Worm (Caenorhabditis elegans) whole organism, young adult: ENCODE data around the gene hira-1.

Source experiments
- B0019.2 ChIP-seq: fragments of 200-800 bp; sonication (Bioruptor generic); conservative IDR thresholded peaks from 2 replicates; pipeline ENCODE4 v1.3.6; 2022; ENCODE audit warnings: missing genetic modification reagents, missing genetic modification characterization, missing compliant biosample characterization
- C06A6.2 ChIP-seq: fragments of 200-800 bp; sonication (Bioruptor generic); conservative IDR thresholded peaks from 2 replicates; pipeline ENCODE4 v1.3.6; 2022; ENCODE audit warnings: missing genetic modification characterization, missing compliant biosample characterization
- D2030.7 ChIP-seq: fragments of 200-800 bp; sonication (Bioruptor generic); IDR thresholded peaks from 2 replicates; pipeline ENCODE4 v1.3.6; 2022; ENCODE audit warnings: missing genetic modification reagents, missing genetic modification characterization, missing compliant biosample characterization
- F23B12.7 ChIP-seq: sonication (generic microtip); optimal IDR thresholded peaks from 2 replicates; lab custom pipeline; 2017; ENCODE audit warnings: missing genetic modification characterization, mild to moderate bottlenecking, missing compliant biosample characterization, antibody characterized with exemption, moderate library complexity; ENCODE audit not compliant: insufficient read depth
- F49E8.2 ChIP-seq: sonication (generic microtip); optimal IDR thresholded peaks from 3 replicates; lab custom pipeline; 2017; ENCODE audit warnings: missing genetic modification characterization, mild to moderate bottlenecking, missing compliant biosample characterization, antibody characterized with exemption, moderate library complexity; ENCODE audit not compliant: insufficient read depth
- T07F8.4 ChIP-seq: sonication (generic microtip); optimal IDR thresholded peaks from 2 replicates; lab custom pipeline; 2016; ENCODE audit warnings: mild to moderate bottlenecking, missing genetic modification characterization, moderate library complexity, missing compliant biosample characterization
- Y56A3A.18 ChIP-seq: fragments of 200-800 bp; sonication (Bioruptor generic); IDR thresholded peaks from 2 replicates; pipeline ENCODE4 v1.3.6; 2022; ENCODE audit warnings: missing genetic modification reagents, missing genetic modification characterization, missing compliant biosample characterization
- aptf-2 ChIP-seq: fragments of 200-800 bp; sonication (Bioruptor generic); conservative IDR thresholded peaks from 2 replicates; pipeline ENCODE4 v1.3.6; 2022; ENCODE audit warnings: missing genetic modification reagents, missing genetic modification characterization, missing compliant biosample characterization
- atf-7 ChIP-seq: sonication (generic microtip); optimal IDR thresholded peaks from 2 replicates; lab custom pipeline; 2017; ENCODE audit warnings: mild to moderate bottlenecking, missing genetic modification characterization, missing compliant biosample characterization
- attf-6 ChIP-seq: fragments of 200-800 bp; sonication (Bioruptor generic); IDR thresholded peaks from 2 replicates; pipeline ENCODE4 v1.3.6; 2022; ENCODE audit warnings: missing genetic modification reagents, missing genetic modification characterization, missing compliant biosample characterization
- ccch-3 ChIP-seq: fragments of 200-800 bp; sonication (Bioruptor generic); optimal IDR thresholded peaks from 2 replicates; lab custom pipeline; 2018; ENCODE audit warnings: mild to moderate bottlenecking, missing genetic modification characterization, missing compliant biosample characterization
- ceh-40 ChIP-seq: fragments of 200-800 bp; sonication (Bioruptor generic); IDR thresholded peaks from 2 replicates; pipeline ENCODE4 v1.3.6; 2022; ENCODE audit warnings: missing genetic modification characterization, missing compliant biosample characterization
- die-1 ChIP-seq: sonication (generic microtip); optimal IDR thresholded peaks from 2 replicates; lab custom pipeline; 2016; ENCODE audit warnings: missing genotype, mild to moderate bottlenecking, missing genetic modification characterization, missing compliant biosample characterization
- dpff-1 ChIP-seq: sonication (generic microtip); optimal IDR thresholded peaks from 2 replicates; lab custom pipeline; 2017; ENCODE audit warnings: mild to moderate bottlenecking, missing genetic modification characterization, missing compliant biosample characterization
- egl-18 ChIP-seq: fragments of 200-800 bp; sonication (Bioruptor generic); IDR thresholded peaks from 2 replicates; pipeline ENCODE4 v1.3.6; 2022; ENCODE audit warnings: missing genetic modification reagents, missing genetic modification characterization, missing compliant biosample characterization
- egl-44 ChIP-seq: fragments of 200-800 bp; sonication (Bioruptor generic); IDR thresholded peaks from 2 replicates; pipeline ENCODE4 v1.3.6; 2022; ENCODE audit warnings: missing genetic modification reagents, missing genetic modification characterization, missing compliant biosample characterization
- him-1 ChIP-seq: sonication (generic microtip); optimal IDR thresholded peaks from 2 replicates; lab custom pipeline; 2016; ENCODE audit warnings: missing genotype, missing genetic modification reagents, missing genetic modification characterization, missing compliant biosample characterization
- lag-1 ChIP-seq: fragments of 200-800 bp; sonication (Bioruptor generic); IDR thresholded peaks from 2 replicates; pipeline ENCODE4 v1.3.6; 2022; ENCODE audit warnings: missing genetic modification reagents, missing genetic modification characterization, missing compliant biosample characterization
- let-526 ChIP-seq: fragments of 200-800 bp; sonication (Bioruptor generic); IDR thresholded peaks from 2 replicates; pipeline ENCODE4 v1.3.6; 2022; ENCODE audit warnings: missing genetic modification reagents, missing genetic modification characterization, missing compliant biosample characterization
- lin-26 ChIP-seq: fragments of 200-800 bp; sonication (Bioruptor generic); IDR thresholded peaks from 2 replicates; pipeline ENCODE4 v1.3.6; 2022; ENCODE audit warnings: missing genetic modification reagents, missing genetic modification characterization, missing compliant biosample characterization
- lin-35 ChIP-seq, 3 experiments: fragments of 150-350 bp in 2 of 3; sonication (generic microtip) in 1 of 3; optimal IDR thresholded peaks; 2 replicates each; lab custom pipeline; 2014 to 2018; ENCODE audit warnings: missing biosample characterization in 3 of 3, missing genetic modification characterization in 3 of 3, missing genetic modification reagents in 3 of 3
- lin-40 ChIP-seq: sonication (generic microtip); optimal IDR thresholded peaks from 2 replicates; lab custom pipeline; 2016; ENCODE audit warnings: missing genetic modification characterization, mild to moderate bottlenecking, missing compliant biosample characterization, missing genotype, missing genetic modification reagents
- lin-54 ChIP-seq: fragments of 200-800 bp; sonication (Bioruptor generic); optimal IDR thresholded peaks from 2 replicates; lab custom pipeline; 2018; ENCODE audit warnings: mild to moderate bottlenecking, missing genetic modification characterization, missing compliant biosample characterization
- madf-10 ChIP-seq: sonication (generic microtip); optimal IDR thresholded peaks from 2 replicates; lab custom pipeline; 2016; ENCODE audit warnings: mild to moderate bottlenecking, missing genetic modification characterization, missing compliant biosample characterization
- madf-6 ChIP-seq: fragments of 200-800 bp; sonication (Bioruptor generic); IDR thresholded peaks from 2 replicates; pipeline ENCODE4 v1.3.6; 2022; ENCODE audit warnings: missing genetic modification reagents, missing genetic modification characterization, missing compliant biosample characterization
- madf-8 ChIP-seq: fragments of 200-800 bp; sonication (Bioruptor generic); conservative IDR thresholded peaks from 2 replicates; pipeline ENCODE4 v1.3.6; 2022; ENCODE audit warnings: missing genetic modification reagents, missing genetic modification characterization, missing compliant biosample characterization
- mcd-1 ChIP-seq: fragments of 200-800 bp; sonication (Bioruptor generic); IDR thresholded peaks from 2 replicates; pipeline ENCODE4 v1.3.6; 2022; ENCODE audit warnings: missing genetic modification reagents, missing genetic modification characterization, missing compliant biosample characterization
- nfyb-1 ChIP-seq: fragments of 200-800 bp; sonication (Bioruptor generic); IDR thresholded peaks from 2 replicates; pipeline ENCODE4 v1.3.6; 2022; ENCODE audit warnings: missing genetic modification reagents, missing genetic modification characterization, missing compliant biosample characterization
- nhr-120 ChIP-seq: fragments of 200-800 bp; sonication (Bioruptor generic); IDR thresholded peaks from 2 replicates; pipeline ENCODE4 v1.3.6; 2022; ENCODE audit warnings: missing genetic modification characterization, missing compliant biosample characterization
- nhr-27 ChIP-seq: fragments of 200-800 bp; sonication (Bioruptor generic); optimal IDR thresholded peaks from 2 replicates; lab custom pipeline; 2018; ENCODE audit warnings: mild to moderate bottlenecking, missing genetic modification characterization, moderate library complexity, missing compliant biosample characterization
- pha-4 ChIP-seq: fragments of 150-350 bp; sonication (generic microtip); optimal IDR thresholded peaks from 2 replicates; lab custom pipeline; 2014; ENCODE audit warnings: missing biosample characterization, missing genetic modification reagents, missing genetic modification characterization
- rcor-1 ChIP-seq: fragments of 200-800 bp; sonication (Bioruptor generic); IDR thresholded peaks from 2 replicates; pipeline ENCODE4 v1.3.6; 2022; ENCODE audit warnings: missing genetic modification reagents, missing genetic modification characterization, missing compliant biosample characterization
- rec-8 ChIP-seq, 2 experiments: sonication (generic microtip); optimal IDR thresholded peaks; 2 replicates each; lab custom pipeline; 2016; ENCODE audit warnings: mild to moderate bottlenecking in 2 of 2, missing genetic modification characterization in 2 of 2, missing genetic modification reagents in 2 of 2, missing genotype in 2 of 2, missing biosample characterization in 1 of 2, missing compliant biosample characterization in 1 of 2, moderate library complexity in 1 of 2
- repo-1 ChIP-seq: sonication (generic microtip); optimal IDR thresholded peaks from 2 replicates; lab custom pipeline; 2017; ENCODE audit warnings: mild to moderate bottlenecking, missing genetic modification characterization, missing compliant biosample characterization
- rpc-1 ChIP-seq, 2 experiments: fragments of 150-350 bp in 1 of 2; sonication (generic microtip) in 1 of 2; optimal IDR thresholded peaks; 2 replicates each; lab custom pipeline; 2014 to 2018; ENCODE audit warnings: missing biosample characterization in 1 of 2, missing genetic modification characterization in 1 of 2, missing genetic modification reagents in 1 of 2, missing genotype in 1 of 2
- snpc-1.3 ChIP-seq: sonication (generic microtip); optimal IDR thresholded peaks from 2 replicates; lab custom pipeline; 2017; ENCODE audit warnings: missing genetic modification characterization, mild to moderate bottlenecking, missing compliant biosample characterization, antibody characterized with exemption, moderate library complexity, missing genotype, missing genetic modification reagents; ENCODE audit not compliant: insufficient read depth
- somi-1 ChIP-seq: fragments of 200-800 bp; sonication (Bioruptor generic); optimal IDR thresholded peaks from 2 replicates; lab custom pipeline; 2018; ENCODE audit warnings: mild to moderate bottlenecking, missing genetic modification characterization, missing compliant biosample characterization
- tbp1 ChIP-seq: fragments of 200-800 bp; sonication (Bioruptor generic); optimal IDR thresholded peaks from 2 replicates; lab custom pipeline; 2018; ENCODE audit warnings: mild to moderate bottlenecking, missing genetic modification characterization, missing compliant biosample characterization
- unc-130 ChIP-seq: sonication (generic microtip); optimal IDR thresholded peaks from 2 replicates; lab custom pipeline; 2016; ENCODE audit warnings: missing genetic modification reagents, missing genetic modification characterization, missing compliant biosample characterization
- ztf-22 ChIP-seq: fragments of 200-800 bp; sonication (Bioruptor generic); optimal IDR thresholded peaks from 2 replicates; lab custom pipeline; 2018; ENCODE audit warnings: mild to moderate bottlenecking, missing genetic modification characterization, moderate library complexity, missing compliant biosample characterization
- ztf-25 ChIP-seq: fragments of 200-800 bp; sonication (Bioruptor generic); IDR thresholded peaks from 2 replicates; pipeline ENCODE4 v1.3.6; 2022; ENCODE audit warnings: missing genetic modification reagents, missing genetic modification characterization, missing compliant biosample characterization
- ztf-26 ChIP-seq: sonication (generic microtip); optimal IDR thresholded peaks from 2 replicates; lab custom pipeline; 2017; ENCODE audit warnings: missing genetic modification characterization, missing compliant biosample characterization
- ztf-28 ChIP-seq: fragments of 200-800 bp; sonication (Bioruptor generic); IDR thresholded peaks from 2 replicates; pipeline ENCODE4 v1.3.6; 2022; ENCODE audit warnings: missing genetic modification reagents, missing genetic modification characterization, missing compliant biosample characterization

The hira-1 gene

ce11 chrIII:5208992-5209391 is 18.1 kb downstream of the hira-1 start, which contains the start of gene syx-16 (continued):
- TF ChIP-seq lin-54 (GFP tag; lab: Kevin White, UChicago) (peak; percentile 33), nhr-27 (tag; lab: Kevin White, UChicago) (no peak), Y56A3A.18 (GFP tag; lab: Robert Waterston, UW) (no peak), C06A6.2 (GFP tag; lab: Robert Waterston, UW) (no peak), lin-40 (no peak), madf-10 (tag; lab: Kevin White, UChicago) (no peak), T07F8.4 (tag; lab: Kevin White, UChicago) (no peak), rpc-1 (optimal IDR thresholded peaks at IDR 0.05; lab: Kevin White, UChicago) (no peak), rpc-1 (tag; optimal IDR thresholded peaks at IDR 0.05; lab: Kevin White, UChicago) (no peak), ceh-40 (GFP tag; lab: Robert Waterston, UW) (no peak), egl-44 (no peak), pha-4 (tag; lab: Kevin White, UChicago) (no peak), rec-8 (tag; optimal IDR thresholded peaks at IDR 0.05; lab: Kevin White, UChicago) (no peak), repo-1 (tag; lab: Kevin White, UChicago) (no peak), nhr-120 (GFP tag; lab: Robert Waterston, UW) (no peak)

- TF ChIP-seq egl-18 (GFP tag; lab: Robert Waterston, UW) (no peak), B0019.2 (GFP tag; lab: Robert Waterston, UW) (no peak), ztf-22 (GFP tag; lab: Kevin White, UChicago) (no peak), somi-1 (no peak), ccch-3 (GFP tag; lab: Kevin White, UChicago) (no peak), snpc-1.3 (tag; lab: Kevin White, UChicago) (no peak), lin-35 (GFP tag; optimal IDR thresholded peaks at IDR 0.05; lab: Kevin White, UChicago) (no peak), rec-8 (tag; optimal IDR thresholded peaks at IDR 0.05; lab: Kevin White, UChicago) (no peak)
Measured at ce11 chrIII:5210269-5210668, 19.3 kb downstream of the hira-1 start.

- TF ChIP-seq F23B12.7 (tag; lab: Kevin White, UChicago) (peak; percentile 42), mcd-1 (GFP tag; lab: Robert Waterston, UW) (peak; percentile 79), tbp1 (peak; percentile 81), attf-6 (GFP tag; lab: Robert Waterston, UW) (0 out of 2 replicates have a peak, but pooled peaks have one; percentile 23), unc-130 (GFP tag; lab: Kevin White, UChicago) (peak; percentile 44), ztf-28 (GFP tag; lab: Robert Waterston, UW) (0 out of 2 replicates have a peak, but pooled peaks have one; percentile 30), rcor-1 (GFP tag; lab: Robert Waterston, UW) (peak; percentile 83), aptf-2 (GFP tag; lab: Robert Waterston, UW) (0 out of 2 replicates have a peak, but pooled peaks have one; percentile 24), lin-26 (GFP tag; lab: Robert Waterston, UW) (peak; percentile 88), C06A6.2 (GFP tag; lab: Robert Waterston, UW) (peak; percentile 59), die-1 (tag; lab: Kevin White, UChicago) (peak; percentile 80), atf-7 (tag; lab: Kevin White, UChicago) (peak; percentile 71), nfyb-1 (GFP tag; lab: Robert Waterston, UW) (peak; percentile 89), ztf-26 (tag; lab: Kevin White, UChicago) (peak; percentile 79), madf-8 (GFP tag; lab: Robert Waterston, UW) (peak; percentile 50), rec-8 (tag; optimal IDR thresholded peaks at IDR 0.05; lab: Kevin White, UChicago) (peak in 1 of 2 experiments; percentile 28), ztf-25 (GFP tag; lab: Robert Waterston, UW) (0 out of 2 replicates have a peak, but pooled peaks have one; percentile 47), let-526 (0 out of 2 replicates have a peak, but pooled peaks have one; percentile 18), him-1 (tag; lab: Kevin White, UChicago) (peak; percentile 78), dpff-1 (tag; lab: Kevin White, UChicago) (peak; percentile 64), F49E8.2 (tag; lab: Kevin White, UChicago) (peak; percentile 22), madf-6 (GFP tag; lab: Robert Waterston, UW) (peak; percentile 71), lin-35 (GFP tag; optimal IDR thresholded peaks at IDR 0.05; lab: Kevin White, UChicago) (peak in 1 of 3 experiments; percentile 20), lag-1 (GFP tag; lab: Robert Waterston, UW) (0 out of 2 replicates have a peak, but pooled peaks have one; percentile 68), D2030.7 (GFP tag; lab: Robert Waterston, UW) (peak; percentile 92)
Measured at ce11 chrIII:5211137-5211648, 20.3 kb downstream of the hira-1 start.
